Fruit fly (Drosophila melanogaster) whole organism, embryonic: ENCODE results near the gene hry.

ENCODE experiments used
- Bgb ChIP-seq: fragments of 200-800 bp; sonication (Bioruptor generic); IDR thresholded peaks from 2 replicates; pipeline ENCODE4 v1.3.6; 2022; ENCODE audit warnings: missing biosample characterization, missing genetic modification characterization; ENCODE audit not compliant: partially characterized antibody
- Bteb2 ChIP-seq: fragments of 200-800 bp; sonication (Bioruptor generic); optimal IDR thresholded peaks from 2 replicates; lab custom pipeline; 2016; ENCODE audit warnings: missing biosample characterization, missing genetic modification characterization
- CG14050 ChIP-seq: fragments of 200-800 bp; sonication (Bioruptor generic); IDR thresholded peaks from 3 replicates; pipeline ENCODE4 v1.3.6; 2022; ENCODE audit warnings: missing biosample characterization, missing genetic modification characterization
- CG14441 ChIP-seq: fragments of 200-800 bp; sonication (Bioruptor generic); IDR thresholded peaks from 2 replicates; pipeline ENCODE4 v1.3.6; 2022; ENCODE audit warnings: missing biosample characterization, missing genetic modification characterization
- CG14965 ChIP-seq: fragments of 200-800 bp; sonication (Bioruptor generic); optimal IDR thresholded peaks from 2 replicates; lab custom pipeline; 2016; ENCODE audit warnings: missing biosample characterization, missing genetic modification characterization, borderline replicate concordance
- CG15514 ChIP-seq: fragments of 200-800 bp; sonication (Bioruptor generic); optimal IDR thresholded peaks from 3 replicates; lab custom pipeline; 2017; ENCODE audit warnings: missing biosample characterization, missing genetic modification characterization, mild to moderate bottlenecking, moderate library complexity, missing genetic modification reagents
- CG18599 ChIP-seq: fragments of 200-800 bp; sonication (Bioruptor generic); optimal IDR thresholded peaks from 3 replicates; lab custom pipeline; 2017; ENCODE audit warnings: missing biosample characterization, missing genetic modification characterization, mild to moderate bottlenecking, moderate library complexity, missing genetic modification reagents
- CG2678 ChIP-seq: fragments of 200-800 bp; sonication (Bioruptor generic); optimal IDR thresholded peaks from 3 replicates; lab custom pipeline; 2019; ENCODE audit warnings: missing biosample characterization, mild to moderate bottlenecking, missing genetic modification characterization, moderate library complexity
- CG30403 ChIP-seq: fragments of 200-800 bp; sonication (Bioruptor generic); optimal IDR thresholded peaks from 3 replicates; lab custom pipeline; 2016; ENCODE audit warnings: missing biosample characterization, missing genetic modification characterization
- CG32532 ChIP-seq: fragments of 200-800 bp; sonication (Bioruptor generic); IDR thresholded peaks from 2 replicates; pipeline ENCODE4 v1.3.6; 2022; ENCODE audit warnings: missing biosample characterization, missing genetic modification characterization
- CG34376 ChIP-seq: fragments of 200-800 bp; sonication (Bioruptor generic); optimal IDR thresholded peaks from 2 replicates; lab custom pipeline; 2018; ENCODE audit warnings: missing biosample characterization, mild to moderate bottlenecking, missing genetic modification characterization
- CG5245 ChIP-seq: fragments of 200-800 bp; sonication (Bioruptor generic); optimal IDR thresholded peaks from 3 replicates; lab custom pipeline; 2016; ENCODE audit warnings: missing biosample characterization, missing genetic modification characterization
- CG7556 ChIP-seq: fragments of 200-800 bp; sonication (Bioruptor generic); optimal IDR thresholded peaks from 2 replicates; lab custom pipeline; 2017; ENCODE audit warnings: missing biosample characterization, mild to moderate bottlenecking, missing genetic modification characterization
- CG8290 ChIP-seq, 3 experiments: fragments of 200-800 bp; sonication (Bioruptor generic); optimal IDR thresholded peaks; 2 replicates each; lab custom pipeline; 2016 to 2019; ENCODE audit warnings: missing biosample characterization in 3 of 3, missing genetic modification characterization in 3 of 3, mild to moderate bottlenecking in 2 of 3, moderate library complexity in 1 of 3
- CG9932 ChIP-seq: fragments of 200-800 bp; sonication (Bioruptor generic); IDR thresholded peaks from 2 replicates; pipeline ENCODE4 v1.3.6; 2022; ENCODE audit warnings: missing biosample characterization, missing genetic modification characterization
- CTCF ChIP-seq: fragments of 200-800 bp; sonication (Bioruptor generic); optimal IDR thresholded peaks from 2 replicates; lab custom pipeline; 2017; ENCODE audit warnings: missing biosample characterization, mild to moderate bottlenecking, missing genetic modification characterization, moderate library complexity
- GATAe ChIP-seq: fragments of 200-800 bp; sonication (Bioruptor generic); conservative IDR thresholded peaks from 2 replicates; pipeline ENCODE4 v1.3.6; 2022; ENCODE audit warnings: missing biosample characterization, missing genetic modification characterization
- HLH3B ChIP-seq: fragments of 200-800 bp; sonication (Bioruptor generic); IDR thresholded peaks from 2 replicates; pipeline ENCODE4 v1.3.6; 2022; ENCODE audit warnings: missing biosample characterization, missing genetic modification characterization
- Hand ChIP-seq: fragments of 200-800 bp; sonication (Bioruptor generic); optimal IDR thresholded peaks from 2 replicates; lab custom pipeline; 2017; ENCODE audit warnings: mild to moderate bottlenecking, missing biosample characterization, missing genetic modification reagents, missing genetic modification characterization
- HmgZ ChIP-seq: fragments of 200-800 bp; sonication (Bioruptor generic); optimal IDR thresholded peaks from 2 replicates; lab custom pipeline; 2018; ENCODE audit warnings: missing biosample characterization, mild to moderate bottlenecking, missing genetic modification characterization
- Hr3 ChIP-seq: fragments of 200-800 bp; sonication (Bioruptor generic); optimal IDR thresholded peaks from 3 replicates; lab custom pipeline; 2016; ENCODE audit warnings: missing biosample characterization, missing genetic modification characterization
- Lim3 ChIP-seq: fragments of 200-800 bp; sonication (Bioruptor generic); IDR thresholded peaks from 2 replicates; pipeline ENCODE4 v1.3.6; 2022; ENCODE audit warnings: missing biosample characterization, missing genetic modification characterization
- Med ChIP-seq: fragments of 200-800 bp; sonication (Bioruptor generic); peaks from one replicate; lab custom pipeline; 2016; ENCODE audit warnings: missing biosample characterization, missing genetic modification characterization, mild to moderate bottlenecking, inconsistent platforms, moderate library complexity
- Optix ChIP-seq: fragments of 200-800 bp; sonication (Bioruptor generic); IDR thresholded peaks from 3 replicates; pipeline ENCODE4 v1.3.6; 2022; ENCODE audit warnings: missing biosample characterization, missing genetic modification characterization
- Tbp ChIP-seq: fragments of >200 bp; optimal IDR thresholded peaks from 2 replicates; lab custom pipeline; 2018; ENCODE audit warnings: missing biosample characterization, missing genetic modification characterization
- Vsx1 ChIP-seq: fragments of 200-800 bp; sonication (Bioruptor generic); optimal IDR thresholded peaks from 2 replicates; lab custom pipeline; 2017; ENCODE audit warnings: missing biosample characterization, mild to moderate bottlenecking, missing genetic modification characterization, missing genetic modification reagents
- ap ChIP-seq: fragments of 200-800 bp; sonication (Bioruptor generic); IDR thresholded peaks from 2 replicates; pipeline ENCODE4 v1.3.6; 2022; ENCODE audit warnings: missing biosample characterization, missing genetic modification characterization
- bigmax ChIP-seq: fragments of 200-800 bp; sonication (Bioruptor generic); optimal IDR thresholded peaks from 2 replicates; lab custom pipeline; 2018; ENCODE audit warnings: missing biosample characterization, mild to moderate bottlenecking, missing genetic modification characterization
- bowl ChIP-seq: fragments of 200-800 bp; sonication (Bioruptor generic); IDR thresholded peaks from 2 replicates; pipeline ENCODE4 v1.3.6; 2022; ENCODE audit warnings: missing biosample characterization, missing genetic modification characterization
- br ChIP-seq: fragments of >200 bp; optimal IDR thresholded peaks from 2 replicates; lab custom pipeline; 2017
- bsh ChIP-seq, 2 experiments: fragments of 200-800 bp; sonication (Bioruptor generic); optimal IDR thresholded peaks; 2 replicates each; lab custom pipeline; 2017 to 2018; ENCODE audit warnings: mild to moderate bottlenecking in 2 of 2, missing biosample characterization in 2 of 2, missing genetic modification characterization in 2 of 2, moderate library complexity in 1 of 2
- cad ChIP-seq: fragments of >200 bp; optimal IDR thresholded peaks from 2 replicates; lab custom pipeline; 2017; ENCODE audit warnings: missing biosample characterization, missing genetic modification characterization
- cas ChIP-seq: fragments of 200-800 bp; sonication (Bioruptor generic); IDR thresholded peaks from 2 replicates; pipeline ENCODE4 v1.3.6; 2022; ENCODE audit warnings: missing biosample characterization, missing genetic modification characterization
- chinmo ChIP-seq: fragments of 200-800 bp; sonication (Bioruptor generic); IDR thresholded peaks from 4 replicates; pipeline ENCODE4 v1.3.6; 2022; ENCODE audit warnings: missing biosample characterization, missing genetic modification characterization; ENCODE audit not compliant: partially characterized antibody
- ci ChIP-seq: fragments of 200-800 bp; sonication (Bioruptor generic); IDR thresholded peaks from 3 replicates; pipeline ENCODE4 v1.3.6; 2022; ENCODE audit warnings: missing biosample characterization, missing genetic modification characterization
- crc ChIP-seq: fragments of 200-800 bp; sonication (Bioruptor generic); optimal IDR thresholded peaks from 2 replicates; lab custom pipeline; 2016; ENCODE audit warnings: missing biosample characterization, missing genetic modification characterization
- croc ChIP-seq: fragments of 200-800 bp; sonication (Bioruptor generic); conservative IDR thresholded peaks from 3 replicates; pipeline ENCODE4 v1.3.6; 2022; ENCODE audit warnings: missing biosample characterization, missing genetic modification characterization
- cwo ChIP-seq: fragments of 200-800 bp; sonication (Bioruptor generic); optimal IDR thresholded peaks from 3 replicates; lab custom pipeline; 2017; ENCODE audit warnings: missing biosample characterization, missing genetic modification characterization, mild to moderate bottlenecking, moderate library complexity, missing genetic modification reagents
- dati ChIP-seq: fragments of 200-800 bp; sonication (Bioruptor generic); IDR thresholded peaks from 2 replicates; pipeline ENCODE4 v1.3.6; 2022; ENCODE audit warnings: missing biosample characterization, missing genetic modification characterization
- exex ChIP-seq: fragments of 200-800 bp; sonication (Bioruptor generic); optimal IDR thresholded peaks from 4 replicates; lab custom pipeline; 2018; ENCODE audit warnings: missing biosample characterization, mild to moderate bottlenecking, missing genetic modification characterization, moderate library complexity
- ftz-f1 ChIP-seq: fragments of 200-800 bp; sonication (Bioruptor generic); optimal IDR thresholded peaks from 2 replicates; lab custom pipeline; 2016; ENCODE audit warnings: missing biosample characterization, missing genetic modification characterization
- ham ChIP-seq: fragments of 200-800 bp; sonication (Bioruptor generic); IDR thresholded peaks from 2 replicates; pipeline ENCODE4 v1.3.6; 2022; ENCODE audit warnings: missing biosample characterization, missing genetic modification characterization
- lab ChIP-seq: fragments of 200-800 bp; sonication (Bioruptor generic); optimal IDR thresholded peaks from 3 replicates; lab custom pipeline; 2017; ENCODE audit warnings: missing biosample characterization, missing genetic modification characterization, mild to moderate bottlenecking, moderate library complexity, missing genetic modification reagents
- odd ChIP-seq: fragments of 200-800 bp; sonication (Bioruptor generic); optimal IDR thresholded peaks from 2 replicates; lab custom pipeline; 2017; ENCODE audit warnings: missing biosample characterization, mild to moderate bottlenecking, missing genetic modification characterization
- pfk ChIP-seq: fragments of 200-800 bp; sonication (Bioruptor generic); optimal IDR thresholded peaks from 2 replicates; lab custom pipeline; 2018; ENCODE audit warnings: missing biosample characterization, mild to moderate bottlenecking, missing genetic modification characterization, moderate library complexity
- repo ChIP-seq: fragments of 200-800 bp; sonication (Bioruptor generic); optimal IDR thresholded peaks from 2 replicates; lab custom pipeline; 2016; ENCODE audit warnings: missing biosample characterization, missing genetic modification characterization
- sug ChIP-seq: fragments of 200-800 bp; optimal IDR thresholded peaks from 2 replicates; lab custom pipeline; 2019; ENCODE audit warnings: missing biosample characterization, mild to moderate bottlenecking, missing genetic modification characterization, moderate library complexity
- tna ChIP-seq: fragments of 200-800 bp; sonication (Bioruptor generic); IDR thresholded peaks from 2 replicates; pipeline ENCODE4 v1.3.6; 2022; ENCODE audit warnings: missing biosample characterization, missing genetic modification characterization; ENCODE audit not compliant: partially characterized antibody
- vfl ChIP-seq: fragments of 200-800 bp; sonication (Bioruptor generic); optimal IDR thresholded peaks from 2 replicates; lab custom pipeline; 2016; ENCODE audit warnings: missing biosample characterization, missing genetic modification characterization
- vnd ChIP-seq: fragments of 200-800 bp; sonication (Bioruptor generic); IDR thresholded peaks from 3 replicates; pipeline ENCODE4 v1.3.6; 2022; ENCODE audit warnings: missing biosample characterization, missing genetic modification characterization; ENCODE audit not compliant: partially characterized antibody

hry gene

dm6 chr3L:8698493-8699166 lies 23.1 kb downstream of the hry start (continued):
- TF ChIP-seq ci (no peak), CG34376 (GFP tag; lab: Kevin White, UChicago) (peak; percentile 85), bowl (GFP tag; lab: Robert Waterston, UW) (no peak), CG14441 (GFP tag; lab: Robert Waterston, UW) (peak; percentile 20; the same call in 1 of the 2 replicates), Bgb (GFP tag; lab: Robert Waterston, UW) (no peak), cwo (GFP tag; lab: Kevin White, UChicago) (peak; percentile 88), crc (no peak), CG5245 (GFP tag; lab: Kevin White, UChicago) (no peak), cad (GFP tag; lab: Kevin White, UChicago) (no peak), odd (peak; percentile 36), chinmo (GFP tag; lab: Robert Waterston, UW) (peak; percentile 74; the same call in 1 of the 4 replicates), tna (GFP tag; lab: Robert Waterston, UW) (no peak), GATAe (GFP tag; lab: Robert Waterston, UW) (peak; percentile 56), vnd (GFP tag; lab: Robert Waterston, UW) (peak; percentile 56; the same call in 2 of the 3 replicates), Tbp (GFP tag; lab: Kevin White, UChicago) (no peak), sug (tag; lab: Kevin White, UChicago) (peak; percentile 99), HmgZ (peak; percentile 25), Hr3 (GFP tag; lab: Kevin White, UChicago) (no peak), CG2678 (tag; lab: Kevin White, UChicago) (peak; percentile 4), CTCF (GFP tag; lab: Kevin White, UChicago) (no peak), Lim3 (GFP tag; lab: Robert Waterston, UW) (no peak), CG14965 (GFP tag; lab: Kevin White, UChicago) (no peak), HLH3B (GFP tag; lab: Robert Waterston, UW) (no peak), bsh (GFP tag; optimal IDR thresholded peaks at IDR 0.05; lab: Kevin White, UChicago) (no peak), ap (GFP tag; lab: Robert Waterston, UW) (no peak), cas (GFP tag; lab: Robert Waterston, UW) (no peak), Bteb2 (GFP tag; lab: Kevin White, UChicago) (no peak), bigmax (GFP tag; lab: Kevin White, UChicago) (no peak), Hand (GFP tag; lab: Kevin White, UChicago) (no peak), CG15514 (GFP tag; lab: Kevin White, UChicago) (peak; percentile 0), Optix (GFP tag; lab: Robert Waterston, UW) (no peak), ftz-f1 (peak; percentile 94), croc (GFP tag; lab: Robert Waterston, UW) (no peak), CG9932 (GFP tag; lab: Robert Waterston, UW) (0 out of 2 replicates have a peak, but pooled peaks have one; percentile 14), repo (no peak), Vsx1 (GFP tag; lab: Kevin White, UChicago) (peak; percentile 97), CG7556 (GFP tag; lab: Kevin White, UChicago) (no peak), vfl (GFP tag; lab: Kevin White, UChicago) (no peak), br (no peak), Med (GFP tag; lab: Kevin White, UChicago) (peak; percentile 66), lab (GFP tag; lab: Kevin White, UChicago) (peak; percentile 80), CG18599 (GFP tag; lab: Kevin White, UChicago) (peak; percentile 68), CG8290 (GFP tag; optimal IDR thresholded peaks at IDR 0.05; lab: Kevin White, UChicago) (no peak), CG8290 (tag; optimal IDR thresholded peaks at IDR 0.05; lab: Kevin White, UChicago) (peak in 1 of 2 experiments; percentile 20), CG32532 (GFP tag; lab: Robert Waterston, UW) (no peak), dati (GFP tag; lab: Robert Waterston, UW) (no peak), pfk (no peak), CG30403 (GFP tag; lab: Kevin White, UChicago) (no peak), ham (0 out of 2 replicates have a peak, but pooled peaks have one; percentile 32), CG14050 (GFP tag; lab: Robert Waterston, UW) (no peak), exex (tag; lab: Kevin White, UChicago) (peak; percentile 99)
